Fruit fly (Drosophila melanogaster): ENCODE data around the gene CG4042.

Gene CG4042

DNA sequence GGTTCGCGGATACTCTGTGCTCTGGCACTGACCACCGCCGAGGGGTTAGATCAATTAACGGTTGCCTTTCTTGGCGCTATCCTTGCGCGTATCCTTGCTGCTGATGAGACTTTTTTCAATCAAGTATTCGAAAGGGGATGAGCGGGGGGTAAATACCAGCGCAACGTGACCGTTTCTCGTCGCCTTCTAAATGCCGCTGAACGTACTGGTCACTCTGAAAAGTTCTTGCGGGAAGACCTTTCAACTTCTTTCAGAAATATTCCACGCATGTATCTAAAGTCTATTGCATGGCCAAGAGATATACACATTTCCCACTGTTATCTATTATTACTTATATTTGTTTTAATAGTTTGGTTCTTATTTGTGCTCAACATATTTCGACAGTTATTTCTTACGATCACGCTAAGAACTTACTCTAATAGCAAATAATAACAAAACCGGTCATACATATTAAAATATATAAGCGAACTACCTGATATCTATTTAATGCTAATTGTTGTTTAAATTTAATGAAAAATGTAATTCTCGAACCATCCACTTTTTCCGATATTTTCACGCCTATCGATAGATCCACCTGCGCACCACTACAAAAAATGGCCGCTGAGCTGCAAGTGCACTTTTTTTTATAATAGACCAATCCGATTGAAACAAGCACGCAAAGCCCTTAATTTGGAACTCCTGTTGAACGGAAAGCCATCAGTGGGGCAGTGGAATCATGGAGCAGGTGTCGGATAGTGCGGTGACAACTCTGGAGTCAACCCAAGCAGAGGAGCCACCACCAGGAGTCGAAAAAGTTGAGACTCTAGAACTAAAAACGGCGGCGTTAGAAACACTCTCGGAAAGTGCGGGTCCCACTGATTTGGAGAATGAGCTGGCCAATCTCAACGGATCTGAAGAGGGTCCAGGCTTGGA lies 38.0 kb upstream of the CG4042 start, which contains the start of the genes CG3634 and HIPP1 (continued):
- TF ChIP-seq Bgb (GFP tag; IDR thresholded peaks at IDR 0.05; ENCODE audit: partially characterized antibody) (peak; percentile 41; the same call in 1 of the 2 replicates), CG32767 (GFP tag; IDR thresholded peaks at IDR 0.05) (no peak), ken (GFP tag; IDR thresholded peaks at IDR 0.05) (no peak), dimm (GFP tag; IDR thresholded peaks at IDR 0.05) (no peak), zfh1 (GFP tag; IDR thresholded peaks at IDR 0.05) (no peak), Dref (GFP tag; IDR thresholded peaks at IDR 0.05) (peak; percentile 65), CG14667 (GFP tag; IDR thresholded peaks at IDR 0.05) (no peak), CG31441 (GFP tag; IDR thresholded peaks at IDR 0.05) (no peak), HHEX (GFP tag; optimal IDR thresholded peaks at IDR 0.05) (no peak), crp (GFP tag; optimal IDR thresholded peaks at IDR 0.05) (no peak), CG8924 (tag; optimal IDR thresholded peaks at IDR 0.05) (peak; percentile 11), CG3726 (GFP tag; IDR thresholded peaks at IDR 0.05) (no peak), CG6254 (GFP tag; optimal IDR thresholded peaks at IDR 0.05) (no peak), CG16779 (GFP tag; IDR thresholded peaks at IDR 0.05) (no peak), psq (GFP tag; optimal IDR thresholded peaks at IDR 0.05) (no peak), CG12219 (GFP tag; optimal IDR thresholded peaks at IDR 0.05) (no peak), CHES-1-like (GFP tag; optimal IDR thresholded peaks at IDR 0.05) (no peak), CG17568 (GFP tag; optimal IDR thresholded peaks at IDR 0.05) (no peak), sima (GFP tag; optimal IDR thresholded peaks at IDR 0.05) (no peak), klu (GFP tag; IDR thresholded peaks at IDR 0.05) (no peak), CG10654 (GFP tag; optimal IDR thresholded peaks at IDR 0.05) (no peak), pzg (GFP tag; optimal IDR thresholded peaks at IDR 0.05) (peak; percentile 60), br (optimal IDR thresholded peaks at IDR 0.05) (no peak), H2.0 (GFP tag; IDR thresholded peaks at IDR 0.05) (no peak), toy (GFP tag; IDR thresholded peaks at IDR 0.05) (no peak), CG34224 (GFP tag; IDR thresholded peaks at IDR 0.05; ENCODE audit: partially characterized antibody) (peak; percentile 73), mld (GFP tag; IDR thresholded peaks at IDR 0.05; ENCODE audit: partially characterized antibody) (0 out of 3 replicates have a peak, but pooled peaks have one; percentile 7), ssp (GFP tag; IDR thresholded peaks at IDR 0.05) (peak; percentile 72), CG33557 (GFP tag; optimal IDR thresholded peaks at IDR 0.05) (no peak), Sry-β (GFP tag; optimal IDR thresholded peaks at IDR 0.05) (peak; percentile 64), ro (GFP tag; IDR thresholded peaks at IDR 0.05) (no peak), CG15601 (tag; optimal IDR thresholded peaks at IDR 0.05) (no peak), Dfd (GFP tag; optimal IDR thresholded peaks at IDR 0.05) (no peak), crc (GFP tag; optimal IDR thresholded peaks at IDR 0.05) (no peak), pnt (GFP tag; optimal IDR thresholded peaks at IDR 0.05) (no peak), CG10147 (GFP tag; optimal IDR thresholded peaks at IDR 0.05) (no peak), ind (GFP tag; optimal IDR thresholded peaks at IDR 0.05) (no peak), nau (GFP tag; optimal IDR thresholded peaks at IDR 0.05) (no peak), CG17385 (GFP tag; optimal IDR thresholded peaks at IDR 0.05) (no peak), CG18619 (GFP tag; optimal IDR thresholded peaks at IDR 0.05) (no peak), C15 (GFP tag; IDR thresholded peaks at IDR 0.05) (no peak), CG31365 (tag; optimal IDR thresholded peaks at IDR 0.05) (no peak), CG1529 (GFP tag; optimal IDR thresholded peaks at IDR 0.05) (no peak), lilli (GFP tag; optimal IDR thresholded peaks at IDR 0.05) (no peak), gsb (GFP tag; IDR thresholded peaks at IDR 0.05) (no peak), Sox102F (GFP tag; optimal IDR thresholded peaks at IDR 0.05) (no peak), sisA (GFP tag; IDR thresholded peaks at IDR 0.05) (no peak), CG1603 (tag; optimal IDR thresholded peaks at IDR 0.05) (no peak), jigr1 (GFP tag; IDR thresholded peaks at IDR 0.05) (no peak), Asciz (GFP tag; optimal IDR thresholded peaks at IDR 0.05) (no peak)

Data from whole organism, embryonic.